Fruit fly (Drosophila melanogaster): ENCODE data around the gene Ten-a.

Ten-a gene

DNA sequence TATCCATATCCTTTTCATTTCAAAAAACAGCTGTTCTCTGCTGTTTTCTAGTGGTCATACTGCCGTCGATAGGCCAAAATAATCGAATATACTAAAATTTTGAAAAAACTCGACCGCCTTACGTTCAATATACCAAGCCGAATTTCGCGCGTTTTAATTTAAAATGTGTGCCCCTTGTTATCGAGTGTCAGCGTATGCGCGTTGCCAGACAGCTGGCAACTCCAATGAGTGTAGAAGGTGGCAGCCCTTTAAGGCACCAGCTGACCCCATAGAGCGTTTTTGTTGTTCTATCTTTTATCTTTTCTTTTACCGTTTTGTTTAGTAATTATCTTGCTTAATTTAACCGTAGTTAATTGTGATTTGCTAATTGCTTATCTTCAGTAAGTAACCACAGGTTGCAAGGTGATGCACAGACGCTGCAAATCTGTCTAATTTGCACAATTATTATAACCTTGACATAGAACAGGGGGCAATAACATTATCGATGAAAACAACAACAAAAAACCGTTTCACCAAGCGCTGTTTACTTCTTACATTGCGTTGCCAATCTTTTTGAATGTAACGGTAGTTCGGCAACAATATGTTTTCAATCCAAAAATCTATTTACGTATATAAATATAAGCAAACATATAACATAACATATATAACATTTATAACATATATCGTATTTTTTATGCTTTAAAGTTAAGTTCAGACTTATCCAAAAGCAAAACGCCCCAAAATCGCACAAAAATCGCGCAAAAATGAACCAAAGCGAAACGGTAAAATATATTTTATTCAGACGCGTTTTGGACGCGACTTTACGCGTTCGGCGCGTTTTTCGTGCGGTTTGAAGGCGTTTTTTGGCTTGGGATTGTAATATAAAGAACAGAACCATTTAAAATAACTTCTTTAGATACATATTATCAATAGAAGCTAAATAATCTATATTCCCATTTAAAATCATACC lies 31.1 kb upstream of the Ten-a start, which contains the start of the genes CG1492 and regucalcin (continued):
- no peak for TF ChIP-seq CG12769 (tag; optimal IDR thresholded peaks at IDR 0.05)
- no peak for TF ChIP-seq twi (tag; optimal IDR thresholded peaks at IDR 0.05)
- peak; percentile 57 for TF ChIP-seq CG10267 (tag; optimal IDR thresholded peaks at IDR 0.05)
- no peak for TF ChIP-seq btn (GFP tag; optimal IDR thresholded peaks at IDR 0.05)
- no peak for TF ChIP-seq CG17829 (tag; optimal IDR thresholded peaks at IDR 0.05)
- no peak for TF ChIP-seq CG11093 (GFP tag; IDR thresholded peaks at IDR 0.05)
- no peak for TF ChIP-seq dpn (GFP tag; optimal IDR thresholded peaks at IDR 0.05)
- peak; percentile 22 for TF ChIP-seq YL-1 (GFP tag; optimal IDR thresholded peaks at IDR 0.05)
- peak; percentile 32; the same call in 1 of the 2 replicates for TF ChIP-seq bbx (GFP tag; IDR thresholded peaks at IDR 0.05; ENCODE audit: partially characterized antibody)
- TF ChIP-seq Dip3 (GFP tag; optimal IDR thresholded peaks at IDR 0.05): no peak
- peak; percentile 9 for TF ChIP-seq Dad (GFP tag; optimal IDR thresholded peaks at IDR 0.05)
- TF ChIP-seq CG3838 (GFP tag; optimal IDR thresholded peaks at IDR 0.05): no peak
- no peak for TF ChIP-seq scrt (GFP tag; optimal IDR thresholded peaks at IDR 0.05)
- no peak for TF ChIP-seq zfh2 (GFP tag; optimal IDR thresholded peaks at IDR 0.05)
- TF ChIP-seq ro (GFP tag; IDR thresholded peaks at IDR 0.05): no peak
- peak in 1 of 2 experiments; percentile 97 for TF ChIP-seq Hr78 (GFP tag; optimal IDR thresholded peaks at IDR 0.05)
- no peak for TF ChIP-seq E2f1 (GFP tag; IDR thresholded peaks at IDR 0.05)
- no peak for TF ChIP-seq HLHmδ (GFP tag; optimal IDR thresholded peaks at IDR 0.05)
- peak; percentile 59 for TF ChIP-seq CG13287 (GFP tag; IDR thresholded peaks at IDR 0.05; ENCODE audit: partially characterized antibody)
- no peak for TF ChIP-seq Atf-2 (GFP tag; optimal IDR thresholded peaks at IDR 0.05)
- no peak for TF ChIP-seq Fer3 (tag; optimal IDR thresholded peaks at IDR 0.05)
- no peak for TF ChIP-seq CG2889 (GFP tag; IDR thresholded peaks at IDR 0.05)
- TF ChIP-seq Lhr (GFP tag; optimal IDR thresholded peaks at IDR 0.05): peak; percentile 10
- TF ChIP-seq CG16815 (GFP tag; optimal IDR thresholded peaks at IDR 0.05): no peak
- TF ChIP-seq eyg (GFP tag; optimal IDR thresholded peaks at IDR 0.05): no peak
- peak; percentile 53; the same call in 1 of the 3 replicates for TF ChIP-seq Opbp (GFP tag; IDR thresholded peaks at IDR 0.05; ENCODE audit: partially characterized antibody)
- no peak for TF ChIP-seq CG15269 (tag; optimal IDR thresholded peaks at IDR 0.05)
- TF ChIP-seq BtbVII (GFP tag; optimal IDR thresholded peaks at IDR 0.05): no peak
- TF ChIP-seq CG10274 (GFP tag; optimal IDR thresholded peaks at IDR 0.05): no peak
- no peak for TF ChIP-seq Oli (tag; optimal IDR thresholded peaks at IDR 0.05)
- no peak for TF ChIP-seq lola (GFP tag; optimal IDR thresholded peaks at IDR 0.05)
- no peak for TF ChIP-seq CG1602 (GFP tag; optimal IDR thresholded peaks at IDR 0.05)
- TF ChIP-seq HLH4C (GFP tag; IDR thresholded peaks at IDR 0.05; ENCODE audit: partially characterized antibody): 0 out of 3 replicates have a peak, but pooled peaks have one; percentile 42
- TF ChIP-seq Fer2 (tag; optimal IDR thresholded peaks at IDR 0.05): no peak
- no peak for TF ChIP-seq CG8089 (GFP tag; optimal IDR thresholded peaks at IDR 0.05)
- no peak for TF ChIP-seq CG13624 (GFP tag; optimal IDR thresholded peaks at IDR 0.05)
- TF ChIP-seq Rfx (GFP tag; IDR thresholded peaks at IDR 0.05): peak; percentile 22; the same call in 1 of the 2 replicates
- no peak for TF ChIP-seq CG6813 (GFP tag; optimal IDR thresholded peaks at IDR 0.05)
- peak; percentile 13 for TF ChIP-seq CG33213 (GFP tag; optimal IDR thresholded peaks at IDR 0.05)
- TF ChIP-seq gt (GFP tag; IDR thresholded peaks at IDR 0.05): no peak
- TF ChIP-seq CG12104 (GFP tag; optimal IDR thresholded peaks at IDR 0.05): no peak
- peak; percentile 50 for TF ChIP-seq CG15479 (GFP tag; optimal IDR thresholded peaks at IDR 0.05)
- peak; percentile 59 for TF ChIP-seq CG15514 (GFP tag; optimal IDR thresholded peaks at IDR 0.05)
- no peak for TF ChIP-seq bcd (GFP tag; optimal IDR thresholded peaks at IDR 0.05)
- no peak for TF ChIP-seq CG2875 (GFP tag; optimal IDR thresholded peaks at IDR 0.05)
- TF ChIP-seq gfzf (GFP tag; optimal IDR thresholded peaks at IDR 0.05): peak; percentile 41
- TF ChIP-seq disco-r (GFP tag; optimal IDR thresholded peaks at IDR 0.05): no peak
